Worm (Caenorhabditis elegans) whole organism, L4 larva: ENCODE results near the gene T22B2.5.

ENCODE experiments used
- F37D6.2 ChIP-seq: sonication (generic microtip); optimal IDR thresholded peaks from 2 replicates; lab custom pipeline; 2016; ENCODE audit warnings: mild to moderate bottlenecking, missing genetic modification characterization, missing compliant biosample characterization
- Y48G9A.11 ChIP-seq: fragments of 200-800 bp; sonication (Bioruptor generic); IDR thresholded peaks from 2 replicates; pipeline ENCODE4 v1.3.6; 2022; ENCODE audit warnings: missing genetic modification reagents, missing genetic modification characterization, missing compliant biosample characterization
- Y75B8A.6 ChIP-seq: fragments of 200-800 bp; sonication (Bioruptor generic); IDR thresholded peaks from 2 replicates; pipeline ENCODE4 v1.3.6; 2022; ENCODE audit warnings: missing genetic modification reagents, missing genetic modification characterization, missing compliant biosample characterization
- ZK337.2 ChIP-seq: fragments of 200-800 bp; sonication (Bioruptor generic); IDR thresholded peaks from 2 replicates; pipeline ENCODE4 v1.3.6; 2022; ENCODE audit warnings: missing genetic modification reagents, missing genetic modification characterization, missing compliant biosample characterization
- aha-1 ChIP-seq: fragments of 150-350 bp; peaks from one replicate; lab custom pipeline; 2014; ENCODE audit warnings: missing biosample characterization, missing genetic modification characterization
- ama-1 ChIP-seq: fragments of 150-350 bp; optimal IDR thresholded peaks from 2 replicates; lab custom pipeline; 2014; ENCODE audit warnings: inconsistent platforms, mixed read lengths
- arid-1 ChIP-seq: fragments of 200-800 bp; sonication (Bioruptor generic); conservative IDR thresholded peaks from 2 replicates; pipeline ENCODE4 v1.3.6; 2022; ENCODE audit warnings: missing genetic modification reagents, missing genetic modification characterization, missing compliant biosample characterization
- ceh-20 ChIP-seq: fragments of 200-800 bp; sonication (Bioruptor generic); IDR thresholded peaks from 2 replicates; pipeline ENCODE4 v1.3.6; 2022; ENCODE audit warnings: missing genetic modification reagents, missing genetic modification characterization, missing compliant biosample characterization
- ceh-28 ChIP-seq: fragments of 150-350 bp; optimal IDR thresholded peaks from 2 replicates; lab custom pipeline; 2014; ENCODE audit warnings: missing biosample characterization, missing genetic modification reagents, missing genetic modification characterization
- ceh-62 ChIP-seq: sonication (generic microtip); optimal IDR thresholded peaks from 2 replicates; lab custom pipeline; 2017; ENCODE audit warnings: missing biosample characterization, missing genetic modification characterization
- ctbp-1 ChIP-seq: fragments of 200-800 bp; sonication (Bioruptor generic); IDR thresholded peaks from 2 replicates; pipeline ENCODE4 v1.3.6; 2022; ENCODE audit warnings: missing genetic modification reagents, missing genetic modification characterization, missing compliant biosample characterization
- daf-16 ChIP-seq, 3 experiments: sonication (generic microtip); optimal IDR thresholded peaks; 2 replicates each; lab custom pipeline; 2016 to 2017; ENCODE audit warnings: missing genetic modification characterization in 3 of 3, missing genetic modification reagents in 3 of 3, mild to moderate bottlenecking in 2 of 3, missing compliant biosample characterization in 2 of 3, missing biosample characterization in 1 of 3, moderate library complexity in 1 of 3
- daf-8 ChIP-seq: fragments of 200-800 bp; sonication (Bioruptor generic); IDR thresholded peaks from 2 replicates; pipeline ENCODE4 v1.3.6; 2022; ENCODE audit warnings: missing genetic modification characterization, missing compliant biosample characterization
- dmd-6 ChIP-seq: fragments of 200-800 bp; sonication (Bioruptor generic); IDR thresholded peaks from 2 replicates; pipeline ENCODE4 v1.3.6; 2022; ENCODE audit warnings: missing genetic modification reagents, missing genetic modification characterization, missing compliant biosample characterization
- dve-1 ChIP-seq: sonication (generic microtip); optimal IDR thresholded peaks from 2 replicates; lab custom pipeline; 2017; ENCODE audit warnings: antibody characterized with exemption, mild to moderate bottlenecking, missing genetic modification characterization, missing compliant biosample characterization; ENCODE audit not compliant: insufficient read depth
- gei-8 ChIP-seq: fragments of 200-800 bp; sonication (Bioruptor generic); optimal IDR thresholded peaks from 2 replicates; lab custom pipeline; 2018; ENCODE audit warnings: mild to moderate bottlenecking, missing genetic modification characterization, missing compliant biosample characterization
- hif-1 ChIP-seq, 2 experiments: sonication (generic microtip); optimal IDR thresholded peaks; 2 replicates each; lab custom pipeline; 2016 to 2017; ENCODE audit warnings: missing compliant biosample characterization in 2 of 2, missing genetic modification characterization in 2 of 2, missing genetic modification reagents in 2 of 2, missing genotype in 2 of 2, mild to moderate bottlenecking in 1 of 2
- hlh-11 ChIP-seq: fragments of 200-800 bp; sonication (Bioruptor generic); optimal IDR thresholded peaks from 2 replicates; lab custom pipeline; 2018; ENCODE audit warnings: mild to moderate bottlenecking, missing genetic modification characterization, missing compliant biosample characterization
- hlh-30 ChIP-seq: sonication (generic microtip); optimal IDR thresholded peaks from 2 replicates; lab custom pipeline; 2017; ENCODE audit warnings: antibody characterized with exemption, mild to moderate bottlenecking, missing genetic modification characterization, missing compliant biosample characterization; ENCODE audit not compliant: insufficient read depth
- hmg-1.1 ChIP-seq: fragments of 200-800 bp; sonication (Bioruptor generic); IDR thresholded peaks from 2 replicates; pipeline ENCODE4 v1.3.6; 2022; ENCODE audit warnings: missing genetic modification reagents, missing genetic modification characterization, missing compliant biosample characterization
- lim-7 ChIP-seq: fragments of 200-800 bp; sonication (Bioruptor generic); IDR thresholded peaks from 2 replicates; pipeline ENCODE4 v1.3.6; 2022; ENCODE audit warnings: missing genetic modification characterization, missing compliant biosample characterization
- lin-38 ChIP-seq: fragments of 200-800 bp; sonication (Bioruptor generic); IDR thresholded peaks from 2 replicates; pipeline ENCODE4 v1.3.6; 2022; ENCODE audit warnings: missing genetic modification reagents, missing genetic modification characterization, missing compliant biosample characterization
- lin-39 ChIP-seq: fragments of 150-350 bp; optimal IDR thresholded peaks from 2 replicates; lab custom pipeline; 2014; ENCODE audit warnings: missing biosample characterization, missing genetic modification reagents, missing genetic modification characterization
- lsy-2 ChIP-seq, 2 experiments: fragments of 150-350 bp in 1 of 2; sonication (generic microtip) in 1 of 2; optimal IDR thresholded peaks; 2 replicates each; lab custom pipeline; 2014 to 2017; ENCODE audit warnings: missing biosample characterization in 2 of 2, missing genetic modification characterization in 2 of 2
- mdl-1 ChIP-seq, 2 experiments: fragments of 150-350 bp in 1 of 2; sonication (generic microtip) in 1 of 2; optimal IDR thresholded peaks; 2 replicates each; lab custom pipeline; 2014 to 2017; ENCODE audit warnings: missing biosample characterization in 2 of 2, missing genetic modification characterization in 2 of 2
- mep-1 ChIP-seq: fragments of 150-350 bp; sonication (generic microtip); optimal IDR thresholded peaks from 3 replicates; lab custom pipeline; 2014; ENCODE audit warnings: missing biosample characterization, missing genetic modification characterization
- mes-2 ChIP-seq: sonication (generic microtip); optimal IDR thresholded peaks from 2 replicates; lab custom pipeline; 2016; ENCODE audit warnings: missing genotype, mild to moderate bottlenecking, missing genetic modification characterization, missing compliant biosample characterization; ENCODE audit not compliant: poor library complexity, severe bottlenecking
- mxl-2 ChIP-seq: fragments of 200-800 bp; sonication (Bioruptor generic); conservative IDR thresholded peaks from 2 replicates; pipeline ENCODE4 v1.3.6; 2022; ENCODE audit warnings: missing genetic modification reagents, missing genetic modification characterization, missing compliant biosample characterization
- mxl-3 ChIP-seq: fragments of 200-800 bp; sonication (Bioruptor generic); optimal IDR thresholded peaks from 2 replicates; lab custom pipeline; 2018; ENCODE audit warnings: mild to moderate bottlenecking, missing genetic modification characterization, missing compliant biosample characterization
- nhr-102 ChIP-seq: sonication (generic microtip); optimal IDR thresholded peaks from 2 replicates; lab custom pipeline; 2016; ENCODE audit warnings: mild to moderate bottlenecking, missing genetic modification characterization, moderate library complexity, missing compliant biosample characterization
- nhr-11 ChIP-seq: fragments of 150-350 bp; optimal IDR thresholded peaks from 2 replicates; lab custom pipeline; 2014; ENCODE audit warnings: missing biosample characterization, missing genetic modification characterization
- nhr-111 ChIP-seq: fragments of 200-800 bp; sonication (Bioruptor generic); optimal IDR thresholded peaks from 2 replicates; lab custom pipeline; 2018; ENCODE audit warnings: mild to moderate bottlenecking, missing genetic modification characterization, missing compliant biosample characterization
- nhr-237 ChIP-seq: sonication (generic microtip); optimal IDR thresholded peaks from 2 replicates; lab custom pipeline; 2017; ENCODE audit warnings: missing biosample characterization, missing genetic modification characterization
- nhr-25 ChIP-seq: sonication (generic microtip); optimal IDR thresholded peaks from 2 replicates; lab custom pipeline; 2017; ENCODE audit warnings: missing genetic modification characterization, mild to moderate bottlenecking, missing compliant biosample characterization, antibody characterized with exemption, moderate library complexity, borderline replicate concordance; ENCODE audit not compliant: insufficient read depth
- nhr-28 ChIP-seq: fragments of 150-350 bp; optimal IDR thresholded peaks from 2 replicates; lab custom pipeline; 2014; ENCODE audit warnings: missing biosample characterization, missing genetic modification characterization
- nhr-6 ChIP-seq: fragments of 150-350 bp; optimal IDR thresholded peaks from 2 replicates; lab custom pipeline; 2014; ENCODE audit warnings: missing biosample characterization, missing genetic modification characterization
- pha-4 ChIP-seq, 2 experiments: fragments of 150-350 bp in 1 of 2; fragments of 200-800 bp in 1 of 2; sonication (Bioruptor generic) in 1 of 2; IDR thresholded peaks in 1 of 2; optimal IDR thresholded peaks in 1 of 2; 2 replicates each; pipeline versions ENCODE4 v1.3.6 to Lab custom; 2014 to 2022; ENCODE audit warnings: missing genetic modification characterization in 2 of 2, missing genetic modification reagents in 2 of 2, missing biosample characterization in 1 of 2, missing compliant biosample characterization in 1 of 2
- pqm-1 ChIP-seq: sonication (generic microtip); optimal IDR thresholded peaks from 2 replicates; lab custom pipeline; 2017; ENCODE audit warnings: missing biosample characterization, missing genetic modification characterization
- rbr-2 ChIP-seq: sonication (generic microtip); optimal IDR thresholded peaks from 2 replicates; lab custom pipeline; 2016; ENCODE audit warnings: missing genotype, missing genetic modification characterization, missing compliant biosample characterization
- saeg-2 ChIP-seq: fragments of 200-800 bp; sonication (Bioruptor generic); IDR thresholded peaks from 2 replicates; pipeline ENCODE4 v1.3.6; 2022; ENCODE audit warnings: missing genetic modification reagents, missing genetic modification characterization, missing compliant biosample characterization
- set-16 ChIP-seq: fragments of 200-800 bp; sonication (Bioruptor generic); IDR thresholded peaks from 2 replicates; pipeline ENCODE4 v1.3.6; 2022; ENCODE audit warnings: missing genetic modification reagents, missing genetic modification characterization, missing compliant biosample characterization
- spr-3 ChIP-seq: fragments of 200-800 bp; sonication (Bioruptor generic); optimal IDR thresholded peaks from 2 replicates; lab custom pipeline; 2018; ENCODE audit warnings: mild to moderate bottlenecking, missing genetic modification characterization, missing compliant biosample characterization
- tag-97 ChIP-seq: fragments of 200-800 bp; sonication (Bioruptor generic); IDR thresholded peaks from 2 replicates; pipeline ENCODE4 v1.3.6; 2022; ENCODE audit warnings: missing genetic modification characterization, missing compliant biosample characterization
- tra-1 ChIP-seq: fragments of 200-800 bp; sonication (Bioruptor generic); IDR thresholded peaks from 2 replicates; pipeline ENCODE4 v1.3.6; 2022; ENCODE audit warnings: missing genetic modification reagents, missing genetic modification characterization, missing compliant biosample characterization
- vab-7 ChIP-seq: fragments of 200-800 bp; sonication (Bioruptor generic); IDR thresholded peaks from 2 replicates; pipeline ENCODE4 v1.3.6; 2022; ENCODE audit warnings: missing genetic modification reagents, missing genetic modification characterization, missing compliant biosample characterization
- zfp-2 ChIP-seq: sonication (generic microtip); optimal IDR thresholded peaks from 2 replicates; lab custom pipeline; 2016; ENCODE audit warnings: mild to moderate bottlenecking, missing genetic modification characterization, missing compliant biosample characterization

T22B2.5 gene

ce11 chrX:3949026-3949425 is 37.8 kb upstream of the T22B2.5 start:
- TF ChIP-seq hlh-11 (tag; lab: Kevin White, UChicago) (peak; percentile 41), F37D6.2 (tag; lab: Kevin White, UChicago) (no peak), tra-1 (GFP tag; lab: Robert Waterston, UW) (0 out of 2 replicates have a peak, but pooled peaks have one; percentile 43), Y48G9A.11 (GFP tag; lab: Robert Waterston, UW) (no peak), dmd-6 (peak; percentile 47), lim-7 (GFP tag; lab: Robert Waterston, UW) (no peak), pqm-1 (tag; lab: Kevin White, UChicago) (peak; percentile 65), ceh-28 (tag; lab: Kevin White, UChicago) (peak; percentile 1), daf-16 (GFP tag; optimal IDR thresholded peaks at IDR 0.05; lab: Kevin White, UChicago) (no peak), daf-16 (tag; optimal IDR thresholded peaks at IDR 0.05; lab: Kevin White, UChicago) (peak; percentile 71), dve-1 (tag; lab: Kevin White, UChicago) (peak; percentile 37), nhr-28 (tag; lab: Kevin White, UChicago) (peak; percentile 40)

- TF ChIP-seq gei-8 (GFP tag; lab: Kevin White, UChicago) (no peak), nhr-237 (no peak), mes-2 (tag; lab: Kevin White, UChicago) (peak; percentile 59), nhr-6 (tag; lab: Kevin White, UChicago) (no peak), saeg-2 (GFP tag; lab: Robert Waterston, UW) (no peak), ZK337.2 (GFP tag; lab: Robert Waterston, UW) (no peak), arid-1 (GFP tag; lab: Robert Waterston, UW) (no peak), nhr-28 (tag; lab: Kevin White, UChicago) (peak; percentile 28), ceh-62 (tag; lab: Kevin White, UChicago) (no peak), daf-16 (GFP tag; optimal IDR thresholded peaks at IDR 0.05; lab: Kevin White, UChicago) (no peak), daf-16 (tag; optimal IDR thresholded peaks at IDR 0.05; lab: Kevin White, UChicago) (peak; percentile 1), aha-1 (tag; lab: Kevin White, UChicago) (peak; percentile 55), ama-1 (lab: Kevin White, UChicago) (no peak), spr-3 (GFP tag; lab: Kevin White, UChicago) (no peak), hmg-1.1 (GFP tag; lab: Robert Waterston, UW) (peak; percentile 85), nhr-111 (no peak), rbr-2 (tag; lab: Kevin White, UChicago) (peak; percentile 77), dve-1 (tag; lab: Kevin White, UChicago) (peak; percentile 29), pha-4 (GFP tag; IDR thresholded peaks at IDR 0.05; lab: Robert Waterston, UW) (peak; percentile 55; the same call in 1 of the 2 replicates), pha-4 (tag; optimal IDR thresholded peaks at IDR 0.05; lab: Kevin White, UChicago) (no peak), set-16 (peak; percentile 83), tag-97 (GFP tag; lab: Robert Waterston, UW) (no peak), vab-7 (GFP tag; lab: Robert Waterston, UW) (peak; percentile 50; the same call in 1 of the 2 replicates), mxl-2 (no peak), hlh-11 (tag; lab: Kevin White, UChicago) (peak; percentile 67), Y48G9A.11 (GFP tag; lab: Robert Waterston, UW) (no peak), dmd-6 (peak; percentile 49), nhr-102 (tag; lab: Kevin White, UChicago) (peak; percentile 3), mdl-1 (tag; optimal IDR thresholded peaks at IDR 0.05; lab: Kevin White, UChicago) (peak; percentile 65 to 79), hlh-30 (tag; lab: Kevin White, UChicago) (peak; percentile 64), daf-8 (no peak), lin-39 (tag; lab: Kevin White, UChicago) (no peak), ctbp-1 (GFP tag; lab: Robert Waterston, UW) (0 out of 2 replicates have a peak, but pooled peaks have one; percentile 46), Y75B8A.6 (GFP tag; lab: Robert Waterston, UW) (no peak), nhr-25 (no peak), lsy-2 (tag; optimal IDR thresholded peaks at IDR 0.05; lab: Kevin White, UChicago) (peak; percentile 2 to 26), mep-1 (tag; lab: Kevin White, UChicago) (peak; percentile 60), nhr-11 (peak; percentile 61), ceh-20 (GFP tag; lab: Robert Waterston, UW) (no peak), mxl-3 (peak; percentile 59), zfp-2 (tag; lab: Kevin White, UChicago) (no peak), lin-38 (GFP tag; lab: Robert Waterston, UW) (no peak), hif-1 (tag; optimal IDR thresholded peaks at IDR 0.05; lab: Kevin White, UChicago) (peak in 1 of 2 experiments; percentile 50)
These were observed 34.5 kb upstream of the T22B2.5 start for ce11 chrX:3945681-3946080.
